Worm (Caenorhabditis elegans) whole organism, late embryonic: ENCODE measurements around the gene cec-8.

Experiments
- K09A11.1 ChIP-seq: sonication (generic microtip); optimal IDR thresholded peaks from 2 replicates; lab custom pipeline; 2017; ENCODE audit warnings: antibody characterized with exemption, mild to moderate bottlenecking, missing genetic modification characterization, missing compliant biosample characterization; ENCODE audit not compliant: insufficient read depth
- ceh-2 ChIP-seq: sonication (generic microtip); optimal IDR thresholded peaks from 2 replicates; lab custom pipeline; 2016; ENCODE audit warnings: missing genotype, missing genetic modification characterization, missing compliant biosample characterization
- ceh-22 ChIP-seq: sonication (generic microtip); optimal IDR thresholded peaks from 2 replicates; lab custom pipeline; 2017; ENCODE audit warnings: missing biosample characterization, missing genetic modification characterization
- ceh-31 ChIP-seq: sonication (generic microtip); optimal IDR thresholded peaks from 2 replicates; lab custom pipeline; 2016; ENCODE audit warnings: missing genetic modification characterization, missing compliant biosample characterization
- ceh-48 ChIP-seq: sonication (generic microtip); optimal IDR thresholded peaks from 2 replicates; lab custom pipeline; 2016; ENCODE audit warnings: missing genetic modification characterization, inconsistent platforms, missing compliant biosample characterization
- ceh-6 ChIP-seq: fragments of 200-800 bp; sonication (Bioruptor generic); optimal IDR thresholded peaks from 2 replicates; lab custom pipeline; 2018; ENCODE audit warnings: mild to moderate bottlenecking, missing genetic modification characterization, missing compliant biosample characterization
- ceh-9 ChIP-seq: sonication (generic microtip); optimal IDR thresholded peaks from 2 replicates; lab custom pipeline; 2016; ENCODE audit warnings: mild to moderate bottlenecking, missing genetic modification characterization, inconsistent platforms, missing compliant biosample characterization
- che-1 ChIP-seq: sonication (generic microtip); optimal IDR thresholded peaks from 2 replicates; lab custom pipeline; 2016; ENCODE audit warnings: mild to moderate bottlenecking, missing genetic modification characterization, missing compliant biosample characterization
- dmd-4 ChIP-seq: sonication (generic microtip); optimal IDR thresholded peaks from 2 replicates; lab custom pipeline; 2016; ENCODE audit warnings: borderline replicate concordance, missing genetic modification characterization, missing compliant biosample characterization
- elt-2 ChIP-seq: sonication (generic microtip); optimal IDR thresholded peaks from 2 replicates; lab custom pipeline; 2016; ENCODE audit warnings: missing genetic modification reagents, missing genetic modification characterization, missing compliant biosample characterization
- elt-4 ChIP-seq: sonication (generic microtip); optimal IDR thresholded peaks from 2 replicates; lab custom pipeline; 2016; ENCODE audit warnings: missing genetic modification characterization, missing compliant biosample characterization
- ets-4 ChIP-seq: sonication (generic microtip); optimal IDR thresholded peaks from 2 replicates; lab custom pipeline; 2016; ENCODE audit warnings: missing genetic modification characterization, missing compliant biosample characterization
- fax-1 ChIP-seq: sonication (generic microtip); optimal IDR thresholded peaks from 2 replicates; lab custom pipeline; 2016; ENCODE audit warnings: missing genotype, missing genetic modification characterization, missing compliant biosample characterization
- gmeb-2 ChIP-seq: sonication (generic microtip); optimal IDR thresholded peaks from 2 replicates; lab custom pipeline; 2016; ENCODE audit warnings: missing genetic modification characterization, inconsistent platforms, missing compliant biosample characterization
- hlh-15 ChIP-seq: sonication (generic microtip); optimal IDR thresholded peaks from 2 replicates; lab custom pipeline; 2016; ENCODE audit warnings: missing genetic modification characterization, missing compliant biosample characterization
- hlh-8 ChIP-seq: sonication (generic microtip); optimal IDR thresholded peaks from 2 replicates; lab custom pipeline; 2016; ENCODE audit warnings: missing genotype, missing genetic modification characterization, missing compliant biosample characterization
- lim-6 ChIP-seq: sonication (generic microtip); optimal IDR thresholded peaks from 2 replicates; lab custom pipeline; 2016; ENCODE audit warnings: missing genetic modification characterization, missing compliant biosample characterization
- nfya-1 ChIP-seq: sonication (generic microtip); optimal IDR thresholded peaks from 2 replicates; lab custom pipeline; 2017; ENCODE audit warnings: missing genetic modification characterization, mild to moderate bottlenecking, missing compliant biosample characterization, antibody characterized with exemption, moderate library complexity
- nhr-11 ChIP-seq: fragments of 150-350 bp; optimal IDR thresholded peaks from 2 replicates; lab custom pipeline; 2014; ENCODE audit warnings: missing biosample characterization, missing genetic modification characterization
- nhr-232 ChIP-seq: sonication (generic microtip); optimal IDR thresholded peaks from 2 replicates; lab custom pipeline; 2016; ENCODE audit warnings: missing genetic modification characterization, missing compliant biosample characterization
- pag-3 ChIP-seq: sonication (generic microtip); optimal IDR thresholded peaks from 2 replicates; lab custom pipeline; 2016; ENCODE audit warnings: missing compliant biosample characterization, missing genetic modification characterization, borderline replicate concordance
- pros-1 ChIP-seq: fragments of 150-350 bp; optimal IDR thresholded peaks from 2 replicates; lab custom pipeline; 2014; ENCODE audit warnings: missing biosample characterization, missing genetic modification reagents, missing genetic modification characterization
- sdc-2 ChIP-seq: sonication (generic microtip); optimal IDR thresholded peaks from 2 replicates; lab custom pipeline; 2016; ENCODE audit warnings: missing genotype, missing genetic modification characterization, missing compliant biosample characterization
- syd-9 ChIP-seq: sonication (generic microtip); optimal IDR thresholded peaks from 2 replicates; lab custom pipeline; 2016; ENCODE audit warnings: mild to moderate bottlenecking, missing genetic modification characterization, moderate library complexity, missing compliant biosample characterization
- ttx-3 ChIP-seq: sonication (generic microtip); optimal IDR thresholded peaks from 2 replicates; lab custom pipeline; 2016; ENCODE audit warnings: missing genetic modification reagents, missing genetic modification characterization, missing compliant biosample characterization
- unc-42 ChIP-seq: sonication (generic microtip); optimal IDR thresholded peaks from 2 replicates; lab custom pipeline; 2016; ENCODE audit warnings: missing genotype, missing genetic modification characterization, missing compliant biosample characterization
- unc-55 ChIP-seq: sonication (generic microtip); optimal IDR thresholded peaks from 2 replicates; lab custom pipeline; 2017; ENCODE audit warnings: missing biosample characterization, missing genetic modification reagents, missing genetic modification characterization
- zip-5 ChIP-seq: sonication (generic microtip); optimal IDR thresholded peaks from 2 replicates; lab custom pipeline; 2016; ENCODE audit warnings: missing genetic modification characterization, missing compliant biosample characterization

The cec-8 gene

ce11 chrIII:455793-456192, 26.7 kb downstream of the cec-8 start:
- TF ChIP-seq unc-55: no peak
- no peak for TF ChIP-seq ets-4
- TF ChIP-seq ceh-6 (GFP tag; lab: Kevin White, UChicago): no peak
- TF ChIP-seq pag-3 (tag; lab: Kevin White, UChicago): no peak
- no peak for TF ChIP-seq fax-1
- TF ChIP-seq nhr-11: no peak
- no peak for TF ChIP-seq ceh-31 (tag; lab: Kevin White, UChicago)
- no peak for TF ChIP-seq nhr-232 (tag; lab: Kevin White, UChicago)
- TF ChIP-seq gmeb-2 (tag; lab: Kevin White, UChicago): no peak
- TF ChIP-seq sdc-2 (tag; lab: Kevin White, UChicago): no peak
- no peak for TF ChIP-seq syd-9 (tag; lab: Kevin White, UChicago)
- no peak for TF ChIP-seq hlh-15 (tag; lab: Kevin White, UChicago)

- TF ChIP-seq ceh-9 (no peak), ceh-2 (tag; lab: Kevin White, UChicago) (no peak), lim-6 (tag; lab: Kevin White, UChicago) (no peak), zip-5 (no peak), hlh-8 (tag; lab: Kevin White, UChicago) (no peak), gmeb-2 (tag; lab: Kevin White, UChicago) (no peak), nfya-1 (no peak), elt-4 (tag; lab: Kevin White, UChicago) (no peak), elt-2 (tag; lab: Kevin White, UChicago) (no peak)
- TF ChIP-seq, all 69 proteins: peak for 0
These were observed 34.6 kb downstream of the cec-8 start, which contains the start of gene Y55B1BR.6 for ce11 chrIII:463711-464110. Y55B1BR.6 (minus strand) TSS chrIII:463811.

ce11 chrIII:471644-472401, 42.7 kb downstream of the cec-8 start, which contains the start of the genes magu-1 and nemp-1:
magu-1 (minus strand) TSS chrIII:471702.
nemp-1 (plus strand) TSS chrIII:472317.
- TF ChIP-seq sdc-2 (tag; lab: Kevin White, UChicago): no peak
- no peak for TF ChIP-seq nhr-11
- peak; percentile 9 for TF ChIP-seq unc-42 (tag; lab: Kevin White, UChicago)

DNA sequence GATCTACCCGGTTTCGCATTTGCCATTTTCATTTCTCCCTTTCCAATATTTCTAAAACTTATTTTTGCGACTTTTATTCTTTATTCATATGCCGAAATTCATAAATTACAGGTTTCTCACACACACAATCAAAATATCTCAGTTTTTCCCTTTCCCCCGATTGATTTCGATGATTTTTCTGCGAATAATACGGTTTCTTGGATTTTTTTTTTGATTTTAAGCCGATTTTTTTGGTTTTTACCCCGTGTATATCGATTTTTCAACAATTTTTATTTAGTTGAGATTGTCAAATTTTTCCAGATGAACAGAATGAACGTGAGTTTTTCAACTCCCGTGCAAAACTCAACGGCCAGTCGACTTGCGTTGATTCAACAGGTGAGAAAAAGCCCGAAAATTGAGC, 46.0 kb downstream of the cec-8 start, which contains the start of gene mat-3:
mat-3 (plus strand) TSS at position 301 of the 400 bp plus-strand sequence.
- no peak for TF ChIP-seq ttx-3
- TF ChIP-seq che-1 (tag; lab: Kevin White, UChicago): no peak
- TF ChIP-seq nfya-1: no peak
- no peak for TF ChIP-seq ceh-31 (tag; lab: Kevin White, UChicago)
- TF ChIP-seq ceh-6 (GFP tag; lab: Kevin White, UChicago): no peak
- TF ChIP-seq ceh-48 (tag; lab: Kevin White, UChicago): no peak
- no peak for TF ChIP-seq K09A11.1
- TF ChIP-seq pros-1: no peak
- no peak for TF ChIP-seq ceh-22 (tag; lab: Kevin White, UChicago)
- TF ChIP-seq ceh-9: no peak
- TF ChIP-seq dmd-4 (tag; lab: Kevin White, UChicago): no peak

DNA sequence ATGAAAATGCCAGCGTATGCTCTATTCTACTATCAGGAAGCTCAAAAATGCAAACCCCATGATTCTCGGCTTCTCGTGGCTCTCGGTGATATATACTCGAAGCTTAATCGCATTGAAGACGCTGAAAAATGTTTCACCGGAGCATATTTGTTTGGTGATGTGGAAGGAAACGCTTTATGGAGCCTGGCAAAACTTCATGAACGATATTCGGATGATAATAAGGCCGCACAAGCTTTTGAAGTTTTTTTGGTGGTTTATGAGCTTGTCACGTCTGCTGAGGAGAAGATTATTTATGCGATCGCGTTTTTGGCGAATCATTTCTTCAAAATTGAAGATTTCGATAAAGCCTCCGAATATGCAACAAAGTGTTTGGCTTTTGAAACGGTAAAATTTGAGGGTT, 52.1 kb downstream of the cec-8 start:
- no peak for TF ChIP-seq ceh-6 (GFP tag; lab: Kevin White, UChicago)
